Worm (Caenorhabditis elegans): Measurements from ENCODE around the gene sra-14.

- TF ChIP-seq unc-62 (GFP tag; optimal IDR thresholded peaks at IDR 0.05), result no peak
- no peak for TF ChIP-seq unc-39 (tag; optimal IDR thresholded peaks at IDR 0.05)
- no peak for TF ChIP-seq nhr-12 (tag; optimal IDR thresholded peaks at IDR 0.05)
- no peak for TF ChIP-seq sem-2 (GFP tag; optimal IDR thresholded peaks at IDR 0.05)
- TF ChIP-seq ceh-83 (GFP tag; optimal IDR thresholded peaks at IDR 0.05), result no peak
- no peak for TF ChIP-seq zip-8 (tag; optimal IDR thresholded peaks at IDR 0.05)
- TF ChIP-seq nhr-237 (tag; optimal IDR thresholded peaks at IDR 0.05), result no peak
- no peak for TF ChIP-seq lin-13 (tag; optimal IDR thresholded peaks at IDR 0.05)
These were observed 5.3 kb upstream of the sra-14 start for ce11 chrII:12879758-12880157.

Data from whole organism, mixed stage, embryonic.